Fruit fly (Drosophila melanogaster): ENCODE measurements around the gene CG7208.

The CG7208 gene

DNA sequence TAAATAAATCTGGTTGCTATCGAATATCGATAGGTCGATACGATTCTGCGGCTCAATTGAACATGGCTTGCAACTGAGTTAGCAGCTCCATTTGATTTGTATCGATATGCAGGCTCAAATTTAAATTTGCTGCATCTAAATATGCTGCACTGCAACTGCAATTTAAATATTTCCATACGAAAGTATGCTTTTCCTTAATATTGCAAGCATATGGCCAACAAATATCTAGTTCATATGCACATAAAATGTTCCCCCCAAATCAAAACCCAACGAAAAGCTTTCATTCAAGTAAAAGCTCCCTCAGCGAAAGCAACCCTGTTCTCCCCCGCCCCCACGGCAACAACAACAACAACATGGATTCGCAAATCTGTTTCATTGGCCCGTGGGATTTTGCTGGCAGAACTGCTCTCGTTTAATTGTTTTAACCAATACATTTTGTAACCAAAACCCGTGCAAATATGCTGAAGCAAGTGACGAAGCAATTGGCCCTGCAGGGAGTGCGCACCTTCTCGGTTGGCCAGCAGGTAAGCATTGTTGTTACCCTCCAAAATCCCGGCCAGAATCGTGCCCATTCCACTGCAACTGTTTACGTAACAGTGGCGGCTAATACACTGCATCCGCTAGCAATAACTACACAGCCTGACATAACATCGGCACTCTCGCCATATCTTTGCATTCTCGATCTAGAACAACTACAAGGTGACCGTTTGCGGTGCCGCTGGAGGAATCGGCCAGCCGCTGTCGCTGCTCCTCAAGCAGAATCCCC, 40.7 kb upstream of the CG7208 start, which contains the start of the genes CG7168 and Mdh2 (continued):
- TF ChIP-seq Antp (GFP tag; optimal IDR thresholded peaks at IDR 0.05): no peak
- peak; percentile 9 for TF ChIP-seq CTCF (GFP tag; optimal IDR thresholded peaks at IDR 0.05)
- TF ChIP-seq CG8765 (GFP tag; IDR thresholded peaks at IDR 0.05): no peak
- peak; percentile 82 for TF ChIP-seq hb (GFP tag; IDR thresholded peaks at IDR 0.05; ENCODE audit: partially characterized antibody)
- TF ChIP-seq sens (GFP tag): peak; percentile 71
- peak; percentile 4 for TF ChIP-seq tin (GFP tag; optimal IDR thresholded peaks at IDR 0.05)
- peak; percentile 30 for TF ChIP-seq CG12391 (tag; optimal IDR thresholded peaks at IDR 0.05)
- no peak for TF ChIP-seq seq (GFP tag; IDR thresholded peaks at IDR 0.05)
- TF ChIP-seq Scr (GFP tag; IDR thresholded peaks at IDR 0.05; ENCODE audit: partially characterized antibody): peak; percentile 84
- TF ChIP-seq trem (tag; optimal IDR thresholded peaks at IDR 0.05): peak; percentile 99
- no peak for TF ChIP-seq CG2889 (GFP tag; IDR thresholded peaks at IDR 0.05)
- TF ChIP-seq ssp (GFP tag; IDR thresholded peaks at IDR 0.05): no peak
- peak; percentile 51 for TF ChIP-seq scrt (GFP tag; optimal IDR thresholded peaks at IDR 0.05)
- TF ChIP-seq mirr (GFP tag; optimal IDR thresholded peaks at IDR 0.05): peak; percentile 21
- peak; percentile 92 for TF ChIP-seq CG4360 (GFP tag; IDR thresholded peaks at IDR 0.05)
- no peak for TF ChIP-seq CG6813 (GFP tag; optimal IDR thresholded peaks at IDR 0.05)
- peak; percentile 19 for TF ChIP-seq CG17186 (GFP tag; optimal IDR thresholded peaks at IDR 0.05)
- TF ChIP-seq CG7928 (GFP tag; optimal IDR thresholded peaks at IDR 0.05): no peak
- TF ChIP-seq Nf-YC (tag; optimal IDR thresholded peaks at IDR 0.05): peak; percentile 83
- TF ChIP-seq ftz-f1 (GFP tag; optimal IDR thresholded peaks at IDR 0.05): no peak
- TF ChIP-seq CG30020 (tag; optimal IDR thresholded peaks at IDR 0.05): peak; percentile 31
- TF ChIP-seq E2f2 (GFP tag; IDR thresholded peaks at IDR 0.05): peak; percentile 80
- peak; percentile 60 for TF ChIP-seq HmgZ (tag; optimal IDR thresholded peaks at IDR 0.05)
- TF ChIP-seq sisA (GFP tag; IDR thresholded peaks at IDR 0.05): no peak
- no peak for TF ChIP-seq CG17385 (GFP tag; optimal IDR thresholded peaks at IDR 0.05)
- no peak for TF ChIP-seq org-1 (GFP tag; optimal IDR thresholded peaks at IDR 0.05)
- peak; percentile 30 for TF ChIP-seq CG9797 (GFP tag; optimal IDR thresholded peaks at IDR 0.05)
- peak; percentile 41 for TF ChIP-seq CG3281 (GFP tag; optimal IDR thresholded peaks at IDR 0.05)
- no peak for TF ChIP-seq ERR (GFP tag; optimal IDR thresholded peaks at IDR 0.05)
- peak; percentile 16 for TF ChIP-seq Lhr (GFP tag; optimal IDR thresholded peaks at IDR 0.05)
- TF ChIP-seq Meics (GFP tag; optimal IDR thresholded peaks at IDR 0.05): no peak
- peak; percentile 47 for TF ChIP-seq nmo (GFP tag; optimal IDR thresholded peaks at IDR 0.05)
- TF ChIP-seq mld (GFP tag; IDR thresholded peaks at IDR 0.05; ENCODE audit: partially characterized antibody): peak; percentile 73; the same call in 2 of the 3 replicates
- TF ChIP-seq cato (GFP tag; optimal IDR thresholded peaks at IDR 0.05; ENCODE audit: borderline replicate concordance): no peak
- TF ChIP-seq Dll (GFP tag; IDR thresholded peaks at IDR 0.05; ENCODE audit: partially characterized antibody): peak; percentile 88
- TF ChIP-seq unpg (GFP tag; optimal IDR thresholded peaks at IDR 0.05): no peak
- peak; percentile 53 for TF ChIP-seq CG1603 (tag; optimal IDR thresholded peaks at IDR 0.05)
- TF ChIP-seq CG13424 (tag; optimal IDR thresholded peaks at IDR 0.05): no peak
- peak; percentile 43 for TF ChIP-seq CG15514 (GFP tag; optimal IDR thresholded peaks at IDR 0.05)
- no peak for TF ChIP-seq Hey (tag; optimal IDR thresholded peaks at IDR 0.05)
- TF ChIP-seq Myb (GFP tag; optimal IDR thresholded peaks at IDR 0.05): peak; percentile 53
- peak; percentile 80; the same call in 2 of the 3 replicates for TF ChIP-seq CG11560 (tag; IDR thresholded peaks at IDR 0.05)
- peak; percentile 86 for TF ChIP-seq CG6791 (GFP tag; IDR thresholded peaks at IDR 0.05; ENCODE audit: partially characterized antibody)
- peak; percentile 87; the same call in 2 of the 3 replicates for TF ChIP-seq Opbp (GFP tag; IDR thresholded peaks at IDR 0.05; ENCODE audit: partially characterized antibody)
- TF ChIP-seq CG3726 (GFP tag; IDR thresholded peaks at IDR 0.05): no peak
- TF ChIP-seq sna (GFP tag; IDR thresholded peaks at IDR 0.05; ENCODE audit: partially characterized antibody): peak; percentile 77; the same call in 1 of the 2 replicates
- no peak for TF ChIP-seq Xbp1 (GFP tag; optimal IDR thresholded peaks at IDR 0.05)
- no peak for TF ChIP-seq CG5953 (GFP tag; IDR thresholded peaks at IDR 0.05)
- TF ChIP-seq CoRest (tag; optimal IDR thresholded peaks at IDR 0.05): peak; percentile 15
